Fruit fly (Drosophila melanogaster) whole organism, adult: ENCODE results near the gene faf.
A peak's percentile ranks its signal among the peaks of the same experiment; 100 is the strongest.

Experiments used
- CG11617 ChIP-seq: fragments of 200-800 bp; sonication (Bioruptor generic); optimal IDR thresholded peaks from 2 replicates; lab custom pipeline; 2017; ENCODE audit warnings: mild to moderate bottlenecking, missing biosample characterization, missing genetic modification reagents, missing genetic modification characterization
- CG12768 ChIP-seq: fragments of 200-800 bp; sonication (Bioruptor generic); optimal IDR thresholded peaks from 2 replicates; lab custom pipeline; 2017; ENCODE audit warnings: missing biosample characterization, missing genetic modification characterization, mild to moderate bottlenecking, moderate library complexity, missing genetic modification reagents
- CG1620 ChIP-seq: fragments of 200-800 bp; sonication (Bioruptor generic); optimal IDR thresholded peaks from 2 replicates; lab custom pipeline; 2016; ENCODE audit warnings: missing biosample characterization, missing genetic modification characterization
- CG7101 ChIP-seq: fragments of 200-800 bp; sonication (Bioruptor generic); optimal IDR thresholded peaks from 2 replicates; lab custom pipeline; 2018; ENCODE audit warnings: missing biosample characterization, mild to moderate bottlenecking, missing genetic modification characterization, moderate library complexity
- cic ChIP-seq: fragments of 200-800 bp; sonication (Bioruptor generic); optimal IDR thresholded peaks from 2 replicates; lab custom pipeline; 2017; ENCODE audit warnings: missing biosample characterization, mild to moderate bottlenecking, missing genetic modification characterization, moderate library complexity
- cnc ChIP-seq, 2 experiments: fragments of >200 bp; optimal IDR thresholded peaks; 2 replicates each; lab custom pipeline; 2017
- tj ChIP-seq: fragments of 200-800 bp; sonication (Bioruptor generic); optimal IDR thresholded peaks from 3 replicates; lab custom pipeline; 2017; ENCODE audit warnings: missing biosample characterization, mild to moderate bottlenecking, missing genetic modification characterization, moderate library complexity

DNA sequence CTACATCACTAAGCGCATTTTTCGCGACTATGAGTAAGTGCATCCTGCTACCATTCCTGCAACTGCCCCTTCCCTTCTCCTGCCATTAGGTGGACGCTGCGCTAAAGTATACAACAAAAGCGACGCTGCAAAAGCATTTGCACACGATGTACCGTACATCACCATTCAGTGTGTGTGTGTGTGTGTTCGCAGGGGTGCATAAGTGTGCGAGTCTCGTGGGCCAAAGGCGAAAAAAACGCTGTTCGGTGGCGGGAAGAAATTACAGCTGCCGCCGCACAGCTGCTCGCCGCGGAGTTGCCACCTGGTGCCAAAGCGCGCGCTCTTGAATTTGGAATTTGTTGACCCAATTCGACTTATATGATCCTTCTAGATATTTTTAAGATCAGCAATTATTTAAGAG lies 17.6 kb downstream of the faf start:
- TF ChIP-seq CG7101 (tag; lab: Kevin White, UChicago): no peak
- no peak for TF ChIP-seq cnc (optimal IDR thresholded peaks at IDR 0.05; lab: Kevin White, UChicago)
- no peak for TF ChIP-seq CG11617 (GFP tag; lab: Kevin White, UChicago)
- no peak for TF ChIP-seq CG1620
- TF ChIP-seq CG12768 (GFP tag; lab: Kevin White, UChicago): no peak
- peak; percentile 43 for TF ChIP-seq cic (GFP tag; lab: Kevin White, UChicago)
- TF ChIP-seq tj: no peak
